Worm (Caenorhabditis elegans) whole organism, L1 larva: ENCODE measurements around the gene srt-50.

Experiments
- C34B4.2 ChIP-seq: sonication (generic microtip); optimal IDR thresholded peaks from 2 replicates; lab custom pipeline; 2017; ENCODE audit warnings: mild to moderate bottlenecking, missing genetic modification characterization, missing compliant biosample characterization
- dpl-1 ChIP-seq, 3 experiments: fragments of 150-350 bp in 2 of 3; sonication (generic microtip) in 1 of 3; optimal IDR thresholded peaks; 2 replicates each; lab custom pipeline; 2014 to 2017; ENCODE audit warnings: missing biosample characterization in 3 of 3, missing genetic modification characterization in 3 of 3, missing genetic modification reagents in 3 of 3
- fos-1 ChIP-seq: fragments of 150-350 bp; optimal IDR thresholded peaks from 2 replicates; lab custom pipeline; 2014; ENCODE audit warnings: missing biosample characterization, missing genetic modification characterization
- lir-3 ChIP-seq: sonication (generic microtip); optimal IDR thresholded peaks from 2 replicates; lab custom pipeline; 2016; ENCODE audit warnings: mild to moderate bottlenecking, missing genetic modification characterization, moderate library complexity, missing compliant biosample characterization; ENCODE audit not compliant: poor library complexity
- nhr-237 ChIP-seq: fragments of 150-350 bp; optimal IDR thresholded peaks from 2 replicates; lab custom pipeline; 2014; ENCODE audit warnings: missing biosample characterization, missing genetic modification characterization
- snpc-4 ChIP-seq: fragments of 150-350 bp; optimal IDR thresholded peaks from 2 replicates; lab custom pipeline; 2014; ENCODE audit warnings: missing biosample characterization, missing genetic modification characterization
- unc-62 ChIP-seq: fragments of 150-350 bp; optimal IDR thresholded peaks from 2 replicates; lab custom pipeline; 2014; ENCODE audit warnings: missing biosample characterization, missing genetic modification reagents, missing genetic modification characterization
- ztf-11 ChIP-seq, 2 experiments: sonication (generic microtip); optimal IDR thresholded peaks; 2 replicates each; lab custom pipeline; 2016 to 2017; ENCODE audit warnings: missing genetic modification characterization in 2 of 2, missing biosample characterization in 1 of 2, missing compliant biosample characterization in 1 of 2

- TF ChIP-seq snpc-4 (no peak), dpl-1 (GFP tag; optimal IDR thresholded peaks at IDR 0.05; lab: Kevin White, UChicago) (no peak), C34B4.2 (tag; lab: Kevin White, UChicago) (no peak), fos-1 (no peak), nhr-237 (tag; lab: Kevin White, UChicago) (no peak), ztf-11 (tag; optimal IDR thresholded peaks at IDR 0.05; lab: Kevin White, UChicago) (no peak), unc-62 (no peak), lir-3 (no peak)
Observed at ce11 chrIV:15027334-15027733, 47.2 kb upstream of the srt-50 start.
